Worm (Caenorhabditis elegans) whole organism, late embryonic: Measurements from ENCODE around the gene let-716.

Experiments used
- ceh-14 ChIP-seq: sonication (generic microtip); optimal IDR thresholded peaks from 2 replicates; lab custom pipeline; 2016; ENCODE audit warnings: missing genotype, missing genetic modification characterization, missing compliant biosample characterization
- dmd-4 ChIP-seq: sonication (generic microtip); optimal IDR thresholded peaks from 2 replicates; lab custom pipeline; 2016; ENCODE audit warnings: borderline replicate concordance, missing genetic modification characterization, missing compliant biosample characterization
- fkh-6 ChIP-seq: sonication (generic microtip); optimal IDR thresholded peaks from 2 replicates; lab custom pipeline; 2016; ENCODE audit warnings: missing genetic modification characterization, missing compliant biosample characterization
- mec-3 ChIP-seq: sonication (generic microtip); optimal IDR thresholded peaks from 2 replicates; lab custom pipeline; 2016; ENCODE audit warnings: borderline replicate concordance, missing genetic modification characterization, missing compliant biosample characterization
- tbx-2 ChIP-seq: sonication (generic microtip); optimal IDR thresholded peaks from 2 replicates; lab custom pipeline; 2016; ENCODE audit warnings: missing genetic modification characterization, missing compliant biosample characterization

DNA sequence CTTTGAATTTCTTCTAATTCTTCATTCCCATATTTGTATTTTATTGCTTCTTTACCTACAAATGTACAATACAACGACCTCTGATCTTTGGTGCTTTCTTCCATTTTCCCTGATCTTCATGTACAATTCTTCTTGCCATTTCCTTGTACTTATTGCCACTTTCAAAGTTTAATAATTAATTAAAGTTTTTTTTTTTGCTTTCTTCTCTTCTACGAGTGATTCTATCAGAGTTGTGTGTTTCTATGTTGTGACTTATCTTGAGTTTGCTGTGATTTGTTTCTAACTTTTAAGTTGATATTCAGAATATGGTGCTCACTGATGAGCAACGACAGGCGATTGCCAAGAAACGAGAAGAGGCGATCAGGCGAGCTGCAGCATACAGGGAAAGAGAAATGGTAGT lies 7.3 kb downstream of the let-716 start, which contains the start of gene smrc-1:
- TF ChIP-seq fkh-6 (tag; lab: Kevin White, UChicago) (no peak), tbx-2 (tag; lab: Kevin White, UChicago) (no peak), ceh-14 (tag; lab: Kevin White, UChicago) (no peak), dmd-4 (no peak), mec-3 (tag; lab: Kevin White, UChicago) (no peak)
